Worm (Caenorhabditis elegans) whole organism, young adult: ENCODE measurements around the gene rfs-1.
A peak's percentile ranks its signal among the peaks of the same experiment; 100 is the strongest.

Experiments used
- B0035.1 ChIP-seq: sonication (generic microtip); optimal IDR thresholded peaks from 2 replicates; lab custom pipeline; 2016; ENCODE audit warnings: missing genetic modification characterization, mild to moderate bottlenecking, missing compliant biosample characterization, missing genotype, missing genetic modification reagents
- F23B12.7 ChIP-seq: sonication (generic microtip); optimal IDR thresholded peaks from 2 replicates; lab custom pipeline; 2017; ENCODE audit warnings: missing genetic modification characterization, mild to moderate bottlenecking, missing compliant biosample characterization, antibody characterized with exemption, moderate library complexity; ENCODE audit not compliant: insufficient read depth
- F52B5.7 ChIP-seq: sonication (generic microtip); optimal IDR thresholded peaks from 2 replicates; lab custom pipeline; 2016; ENCODE audit warnings: mild to moderate bottlenecking, missing genetic modification characterization, missing compliant biosample characterization
- Y53F4B.3 ChIP-seq: fragments of 200-800 bp; sonication (Bioruptor generic); IDR thresholded peaks from 2 replicates; pipeline ENCODE4 v1.3.6; 2022; ENCODE audit warnings: missing genetic modification reagents, missing genetic modification characterization, missing compliant biosample characterization
- Y67H2A.10 ChIP-seq: fragments of 200-800 bp; sonication (Bioruptor generic); conservative IDR thresholded peaks from 2 replicates; pipeline ENCODE4 v1.3.6; 2022; ENCODE audit warnings: missing genetic modification reagents, missing genetic modification characterization, missing compliant biosample characterization
- ama-1 ChIP-seq, 3 experiments: fragments of 150-350 bp in 1 of 3; sonication (generic microtip) in 2 of 3; optimal IDR thresholded peaks; 2 replicates each; lab custom pipeline; 2014 to 2018; ENCODE audit warnings: missing biosample characterization in 2 of 3, missing genetic modification characterization in 2 of 3, missing genetic modification reagents in 2 of 3
- bed-2 ChIP-seq: fragments of 200-800 bp; sonication (Bioruptor generic); IDR thresholded peaks from 2 replicates; pipeline ENCODE4 v1.3.6; 2022; ENCODE audit warnings: missing genetic modification reagents, missing genetic modification characterization, missing compliant biosample characterization
- ceh-27 ChIP-seq: fragments of 200-800 bp; sonication (Bioruptor generic); optimal IDR thresholded peaks from 2 replicates; lab custom pipeline; 2018; ENCODE audit warnings: mild to moderate bottlenecking, missing genetic modification characterization, moderate library complexity, missing compliant biosample characterization
- ceh-58 ChIP-seq: fragments of 200-800 bp; sonication (Bioruptor generic); IDR thresholded peaks from 2 replicates; pipeline ENCODE4 v1.3.6; 2022; ENCODE audit warnings: missing genetic modification characterization, missing compliant biosample characterization
- ceh-79 ChIP-seq: sonication (generic microtip); optimal IDR thresholded peaks from 2 replicates; lab custom pipeline; 2017; ENCODE audit warnings: mild to moderate bottlenecking, missing genetic modification characterization, missing compliant biosample characterization
- chd-7 ChIP-seq: sonication (generic microtip); optimal IDR thresholded peaks from 2 replicates; lab custom pipeline; 2016; ENCODE audit warnings: mild to moderate bottlenecking, missing genetic modification characterization, moderate library complexity, missing compliant biosample characterization
- dox-1 ChIP-seq: fragments of 200-800 bp; sonication (Bioruptor generic); IDR thresholded peaks from 2 replicates; pipeline ENCODE4 v1.3.6; 2022; ENCODE audit warnings: missing genetic modification reagents, missing genetic modification characterization, missing compliant biosample characterization
- dpff-1 ChIP-seq: sonication (generic microtip); optimal IDR thresholded peaks from 2 replicates; lab custom pipeline; 2017; ENCODE audit warnings: mild to moderate bottlenecking, missing genetic modification characterization, missing compliant biosample characterization
- dpl-1 ChIP-seq: fragments of 150-350 bp; optimal IDR thresholded peaks from 2 replicates; lab custom pipeline; 2014; ENCODE audit warnings: missing biosample characterization, missing genetic modification reagents, missing genetic modification characterization
- egl-18 ChIP-seq: fragments of 200-800 bp; sonication (Bioruptor generic); IDR thresholded peaks from 2 replicates; pipeline ENCODE4 v1.3.6; 2022; ENCODE audit warnings: missing genetic modification reagents, missing genetic modification characterization, missing compliant biosample characterization
- egrh-3 ChIP-seq: fragments of 200-800 bp; sonication (Bioruptor generic); IDR thresholded peaks from 2 replicates; pipeline ENCODE4 v1.3.6; 2022; ENCODE audit warnings: missing genetic modification reagents, missing genetic modification characterization, missing compliant biosample characterization
- ekl-4 ChIP-seq: fragments of 200-800 bp; sonication (Bioruptor generic); IDR thresholded peaks from 2 replicates; pipeline ENCODE4 v1.3.6; 2022; ENCODE audit warnings: missing genetic modification reagents, missing genetic modification characterization, missing compliant biosample characterization
- hlh-26 ChIP-seq: fragments of 200-800 bp; sonication (Bioruptor generic); conservative IDR thresholded peaks from 2 replicates; pipeline ENCODE4 v1.3.6; 2022; ENCODE audit warnings: missing genetic modification reagents, missing genetic modification characterization, missing compliant biosample characterization
- hmg-1.2 ChIP-seq: fragments of 200-800 bp; sonication (Bioruptor generic); IDR thresholded peaks from 2 replicates; pipeline ENCODE4 v1.3.6; 2022; ENCODE audit warnings: missing genetic modification reagents, missing genetic modification characterization, missing compliant biosample characterization
- hmg-20 ChIP-seq: fragments of 200-800 bp; sonication (Bioruptor generic); IDR thresholded peaks from 2 replicates; pipeline ENCODE4 v1.3.6; 2022; ENCODE audit warnings: missing genetic modification reagents, missing genetic modification characterization, missing compliant biosample characterization
- hrde-1 ChIP-seq: sonication (generic microtip); optimal IDR thresholded peaks from 2 replicates; lab custom pipeline; 2016; ENCODE audit warnings: missing genetic modification characterization, mild to moderate bottlenecking, missing compliant biosample characterization, moderate library complexity, missing genotype, missing genetic modification reagents, borderline replicate concordance
- lin-40 ChIP-seq: sonication (generic microtip); optimal IDR thresholded peaks from 2 replicates; lab custom pipeline; 2016; ENCODE audit warnings: missing genetic modification characterization, mild to moderate bottlenecking, missing compliant biosample characterization, missing genotype, missing genetic modification reagents
- lin-54 ChIP-seq: fragments of 200-800 bp; sonication (Bioruptor generic); optimal IDR thresholded peaks from 2 replicates; lab custom pipeline; 2018; ENCODE audit warnings: mild to moderate bottlenecking, missing genetic modification characterization, missing compliant biosample characterization
- lsy-27 ChIP-seq: sonication (generic microtip); optimal IDR thresholded peaks from 2 replicates; lab custom pipeline; 2017; ENCODE audit warnings: missing genetic modification characterization, mild to moderate bottlenecking, missing compliant biosample characterization, antibody characterized with exemption, missing genotype, borderline replicate concordance; ENCODE audit not compliant: insufficient read depth
- madf-3 ChIP-seq: fragments of 200-800 bp; sonication (Bioruptor generic); IDR thresholded peaks from 2 replicates; pipeline ENCODE4 v1.3.6; 2022; ENCODE audit warnings: missing genetic modification reagents, missing genetic modification characterization, missing compliant biosample characterization
- mcd-1 ChIP-seq: fragments of 200-800 bp; sonication (Bioruptor generic); IDR thresholded peaks from 2 replicates; pipeline ENCODE4 v1.3.6; 2022; ENCODE audit warnings: missing genetic modification reagents, missing genetic modification characterization, missing compliant biosample characterization
- mel-28 ChIP-seq: sonication (generic microtip); optimal IDR thresholded peaks from 2 replicates; lab custom pipeline; 2016; ENCODE audit warnings: borderline replicate concordance, mild to moderate bottlenecking, missing genetic modification characterization, missing compliant biosample characterization
- nfyb-1 ChIP-seq: fragments of 200-800 bp; sonication (Bioruptor generic); IDR thresholded peaks from 2 replicates; pipeline ENCODE4 v1.3.6; 2022; ENCODE audit warnings: missing genetic modification reagents, missing genetic modification characterization, missing compliant biosample characterization
- nhr-27 ChIP-seq: fragments of 200-800 bp; sonication (Bioruptor generic); optimal IDR thresholded peaks from 2 replicates; lab custom pipeline; 2018; ENCODE audit warnings: mild to moderate bottlenecking, missing genetic modification characterization, moderate library complexity, missing compliant biosample characterization
- rec-8 ChIP-seq, 2 experiments: sonication (generic microtip); optimal IDR thresholded peaks; 2 replicates each; lab custom pipeline; 2016; ENCODE audit warnings: mild to moderate bottlenecking in 2 of 2, missing genetic modification characterization in 2 of 2, missing genetic modification reagents in 2 of 2, missing genotype in 2 of 2, missing biosample characterization in 1 of 2, missing compliant biosample characterization in 1 of 2, moderate library complexity in 1 of 2
- sdz-38 ChIP-seq: sonication (generic microtip); optimal IDR thresholded peaks from 2 replicates; lab custom pipeline; 2016; ENCODE audit warnings: missing genotype, missing genetic modification characterization, missing compliant biosample characterization
- snpc-1.1 ChIP-seq: sonication (generic microtip); optimal IDR thresholded peaks from 2 replicates; lab custom pipeline; 2017; ENCODE audit warnings: missing genetic modification characterization, mild to moderate bottlenecking, missing compliant biosample characterization, antibody characterized with exemption, moderate library complexity, missing genotype, missing genetic modification reagents; ENCODE audit not compliant: insufficient read depth
- tlf-1 ChIP-seq: fragments of 200-800 bp; sonication (Bioruptor generic); optimal IDR thresholded peaks from 2 replicates; lab custom pipeline; 2018; ENCODE audit warnings: mild to moderate bottlenecking, missing genetic modification characterization, missing compliant biosample characterization
- xnd-1 ChIP-seq: sonication (generic microtip); optimal IDR thresholded peaks from 2 replicates; lab custom pipeline; 2016; ENCODE audit warnings: missing genotype, missing genetic modification reagents, missing genetic modification characterization, missing compliant biosample characterization
- zfh-2 ChIP-seq: fragments of 200-800 bp; sonication (Bioruptor generic); conservative IDR thresholded peaks from 2 replicates; pipeline ENCODE4 v1.3.6; 2022; ENCODE audit warnings: missing genetic modification reagents, missing genetic modification characterization, missing compliant biosample characterization
- zim-3 ChIP-seq: sonication (generic microtip); optimal IDR thresholded peaks from 2 replicates; lab custom pipeline; 2017; ENCODE audit warnings: mild to moderate bottlenecking, missing genetic modification characterization, moderate library complexity, missing compliant biosample characterization
- ztf-18 ChIP-seq: sonication (generic microtip); optimal IDR thresholded peaks from 2 replicates; lab custom pipeline; 2016; ENCODE audit warnings: missing genotype, mild to moderate bottlenecking, missing genetic modification characterization, missing compliant biosample characterization
- ztf-22 ChIP-seq: fragments of 200-800 bp; sonication (Bioruptor generic); optimal IDR thresholded peaks from 2 replicates; lab custom pipeline; 2018; ENCODE audit warnings: mild to moderate bottlenecking, missing genetic modification characterization, moderate library complexity, missing compliant biosample characterization
- ztf-3 ChIP-seq: fragments of 200-800 bp; sonication (Bioruptor generic); optimal IDR thresholded peaks from 2 replicates; lab custom pipeline; 2018; ENCODE audit warnings: mild to moderate bottlenecking, missing genetic modification characterization, missing compliant biosample characterization

rfs-1 gene

DNA sequence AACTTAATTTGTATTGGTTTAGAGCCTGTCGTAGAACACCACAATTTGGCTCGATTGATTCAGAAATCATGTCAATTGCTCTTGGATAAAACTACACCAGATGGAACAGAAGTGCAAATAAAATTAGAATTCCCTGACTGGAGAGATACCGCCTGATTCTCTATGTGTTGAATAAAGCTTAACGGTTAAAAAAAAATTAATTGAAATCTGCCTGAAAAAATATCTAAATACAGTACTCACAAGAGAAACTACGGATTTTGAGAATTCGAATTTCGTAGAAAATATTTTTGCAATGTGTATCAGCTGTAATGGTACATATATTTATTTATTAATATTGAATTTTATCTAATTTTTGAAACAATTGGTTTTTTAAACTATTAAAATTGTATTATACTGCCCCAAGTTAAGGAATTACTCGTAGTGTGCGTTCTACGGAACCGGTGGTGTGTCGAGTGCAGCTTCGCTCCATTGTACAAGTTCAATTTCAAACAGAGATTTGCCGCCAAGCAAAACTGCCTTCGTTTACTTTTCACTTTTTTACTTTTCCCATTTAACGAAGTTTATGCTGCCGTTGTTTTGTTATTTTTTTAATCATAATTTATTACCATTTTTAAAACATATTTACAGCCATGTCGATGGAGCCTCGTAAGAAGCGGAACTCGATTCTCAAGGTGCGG lies 23.9 kb downstream of the rfs-1 start, which contains the start of gene knl-1 (continued):
- peak; percentile 46; the same call in 1 of the 2 replicates for TF ChIP-seq hmg-1.2 (GFP tag; lab: Robert Waterston, UW)
- TF ChIP-seq, all 124 proteins: peak for 32

ce11 chrIII:8254938-8255337 lies 28.7 kb downstream of the rfs-1 start, which contains the start of gene F09G8.5:
Gene F09G8.5, plus strand, starts transcription at chrIII:8254975.
- no peak for TF ChIP-seq B0035.1 (tag; lab: Kevin White, UChicago)
- TF ChIP-seq bed-2, result no peak
- no peak for TF ChIP-seq ceh-79
- TF ChIP-seq madf-3 (GFP tag; lab: Robert Waterston, UW), result no peak
- TF ChIP-seq ceh-58 (GFP tag; lab: Robert Waterston, UW), result no peak
- TF ChIP-seq egl-18 (GFP tag; lab: Robert Waterston, UW), result no peak
- no peak for TF ChIP-seq chd-7 (tag; lab: Kevin White, UChicago)
- no peak for TF ChIP-seq ztf-22 (GFP tag; lab: Kevin White, UChicago)
- TF ChIP-seq zim-3 (tag; lab: Kevin White, UChicago), result no peak
- no peak for TF ChIP-seq egrh-3 (GFP tag; lab: Robert Waterston, UW)
- no peak for TF ChIP-seq ceh-27 (GFP tag; lab: Kevin White, UChicago)

- no peak for TF ChIP-seq snpc-1.1
- no peak for TF ChIP-seq zfh-2
- TF ChIP-seq hmg-20 (GFP tag; lab: Robert Waterston, UW), result no peak
- TF ChIP-seq, all 124 proteins: peak for 0
These were observed 31.8 kb downstream of the rfs-1 start, which contains the start of gene ncr-2 for ce11 chrIII:8258045-8258444. Gene ncr-2, plus strand, starts transcription at chrIII:8258345.

DNA sequence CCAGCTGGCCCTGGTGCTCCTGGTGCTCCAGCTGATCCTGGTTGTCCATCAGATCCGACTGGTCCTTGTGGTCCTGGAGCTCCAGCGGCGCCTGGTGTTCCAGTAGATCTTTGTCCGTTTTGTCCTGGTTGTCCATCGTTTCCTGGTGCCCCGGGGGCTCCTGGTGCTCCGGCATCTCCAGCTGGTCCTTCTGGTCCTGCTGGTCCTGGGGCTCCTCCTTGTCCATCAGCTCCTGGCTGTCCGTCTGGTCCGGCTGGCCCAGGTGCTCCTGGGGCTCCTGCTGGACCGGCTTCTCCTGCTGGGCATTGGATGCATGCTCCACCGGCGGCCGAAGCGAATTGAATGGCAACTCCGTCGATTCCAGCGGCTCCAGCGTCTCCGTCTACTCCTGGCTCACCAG lies 36.3 kb downstream of the rfs-1 start:
- TF ChIP-seq ceh-27 (GFP tag; lab: Kevin White, UChicago) (no peak), lin-54 (GFP tag; lab: Kevin White, UChicago) (no peak), nfyb-1 (GFP tag; lab: Robert Waterston, UW) (0 out of 2 replicates have a peak, but pooled peaks have one; percentile 9), dpl-1 (GFP tag; lab: Kevin White, UChicago) (no peak), egrh-3 (GFP tag; lab: Robert Waterston, UW) (peak; percentile 97), lsy-27 (tag; lab: Kevin White, UChicago) (no peak), zfh-2 (peak; percentile 95), nhr-27 (tag; lab: Kevin White, UChicago) (no peak), F23B12.7 (tag; lab: Kevin White, UChicago) (no peak), ekl-4 (GFP tag; lab: Robert Waterston, UW) (no peak), dox-1 (GFP tag; lab: Robert Waterston, UW) (0 out of 2 replicates have a peak, but pooled peaks have one; percentile 23), mel-28 (no peak), ama-1 (optimal IDR thresholded peaks at IDR 0.05; lab: Kevin White, UChicago) (no peak), ama-1 (GFP tag; optimal IDR thresholded peaks at IDR 0.05; lab: Kevin White, UChicago) (no peak), xnd-1 (tag; lab: Kevin White, UChicago) (no peak), mcd-1 (peak; percentile 27; the same call in 1 of the 2 replicates), F52B5.7 (tag; lab: Kevin White, UChicago) (peak; percentile 44), ztf-18 (tag; lab: Kevin White, UChicago) (no peak)

- TF ChIP-seq sdz-38 (tag; lab: Kevin White, UChicago) (no peak), egl-18 (GFP tag; lab: Robert Waterston, UW) (no peak), madf-3 (GFP tag; lab: Robert Waterston, UW) (no peak), rec-8 (tag; optimal IDR thresholded peaks at IDR 0.05; lab: Kevin White, UChicago) (no peak), snpc-1.1 (no peak), nfyb-1 (GFP tag; lab: Robert Waterston, UW) (no peak), hrde-1 (tag; lab: Kevin White, UChicago) (no peak), lin-40 (no peak), tlf-1 (GFP tag; lab: Kevin White, UChicago) (no peak), Y53F4B.3 (GFP tag; lab: Robert Waterston, UW) (no peak), hlh-26 (GFP tag; lab: Robert Waterston, UW) (no peak), ztf-3 (no peak), dpff-1 (no peak), lsy-27 (tag; lab: Kevin White, UChicago) (no peak), Y67H2A.10 (GFP tag; lab: Robert Waterston, UW) (no peak)
These were observed 37.1 kb downstream of the rfs-1 start, which contains the start of gene col-91 for ce11 chrIII:8263377-8263776. Gene col-91, minus strand, starts transcription at chrIII:8263664.
